Fruit fly (Drosophila melanogaster) whole organism, embryonic: ENCODE data around the gene betaGlu.

ENCODE experiments used
- Ada2b ChIP-seq: fragments of 200-800 bp; sonication (Bioruptor generic); IDR thresholded peaks from 2 replicates; pipeline ENCODE4 v1.3.6; 2022; ENCODE audit warnings: missing biosample characterization, missing genetic modification characterization
- Atf-2 ChIP-seq: fragments of 200-800 bp; sonication (Bioruptor generic); optimal IDR thresholded peaks from 2 replicates; lab custom pipeline; 2016; ENCODE audit warnings: missing biosample characterization, missing genetic modification characterization
- CG10209 ChIP-seq: fragments of 200-800 bp; sonication (Bioruptor generic); optimal IDR thresholded peaks from 3 replicates; lab custom pipeline; 2017; ENCODE audit warnings: missing biosample characterization, mild to moderate bottlenecking, missing genetic modification characterization, missing genetic modification reagents
- CG11504 ChIP-seq: fragments of 200-800 bp; sonication (Bioruptor generic); optimal IDR thresholded peaks from 3 replicates; lab custom pipeline; 2019; ENCODE audit warnings: missing biosample characterization, mild to moderate bottlenecking, missing genetic modification characterization, moderate library complexity
- CG11695 ChIP-seq: fragments of 200-800 bp; sonication (Bioruptor generic); IDR thresholded peaks from 3 replicates; pipeline ENCODE4 v1.3.6; 2022; ENCODE audit warnings: missing biosample characterization, missing genetic modification characterization
- CG13123 ChIP-seq: fragments of 200-800 bp; sonication (Bioruptor generic); optimal IDR thresholded peaks from 2 replicates; lab custom pipeline; 2016; ENCODE audit warnings: missing biosample characterization, missing genetic modification characterization
- CG13775 ChIP-seq: fragments of 200-800 bp; sonication (Bioruptor generic); optimal IDR thresholded peaks from 3 replicates; lab custom pipeline; 2017; ENCODE audit warnings: missing biosample characterization, mild to moderate bottlenecking, missing genetic modification characterization
- CG14860 ChIP-seq: fragments of 200-800 bp; sonication (Bioruptor generic); IDR thresholded peaks from 3 replicates; pipeline ENCODE4 v1.3.6; 2022; ENCODE audit warnings: missing biosample characterization, missing genetic modification characterization; ENCODE audit not compliant: partially characterized antibody
- CG1603 ChIP-seq: fragments of 200-800 bp; sonication (Bioruptor generic); optimal IDR thresholded peaks from 2 replicates; lab custom pipeline; 2019; ENCODE audit warnings: missing biosample characterization, mild to moderate bottlenecking, missing genetic modification characterization, moderate library complexity
- CG1792 ChIP-seq: fragments of 200-800 bp; sonication (Bioruptor generic); optimal IDR thresholded peaks from 2 replicates; lab custom pipeline; 2016; ENCODE audit warnings: missing biosample characterization, missing genetic modification characterization
- CG2712 ChIP-seq: fragments of 200-800 bp; optimal IDR thresholded peaks from 3 replicates; lab custom pipeline; 2019; ENCODE audit warnings: missing biosample characterization, mild to moderate bottlenecking, missing genetic modification characterization, moderate library complexity
- CG4707 ChIP-seq: fragments of 200-800 bp; sonication (Bioruptor generic); optimal IDR thresholded peaks from 2 replicates; lab custom pipeline; 2018; ENCODE audit warnings: missing biosample characterization, mild to moderate bottlenecking, missing genetic modification characterization, moderate library complexity
- CG6689 ChIP-seq: fragments of 200-800 bp; sonication (Bioruptor generic); IDR thresholded peaks from 2 replicates; pipeline ENCODE4 v1.3.6; 2022; ENCODE audit warnings: missing biosample characterization, missing genetic modification characterization
- CG7357 ChIP-seq: fragments of 200-800 bp; sonication (Bioruptor generic); IDR thresholded peaks from 3 replicates; pipeline ENCODE4 v1.3.6; 2022; ENCODE audit warnings: missing biosample characterization, missing genetic modification characterization
- CG7745 ChIP-seq: fragments of 200-800 bp; sonication (Bioruptor generic); optimal IDR thresholded peaks from 2 replicates; lab custom pipeline; 2018; ENCODE audit warnings: missing biosample characterization, mild to moderate bottlenecking, missing genetic modification characterization, moderate library complexity
- CG7928 ChIP-seq: fragments of 200-800 bp; sonication (Bioruptor generic); optimal IDR thresholded peaks from 2 replicates; lab custom pipeline; 2017; ENCODE audit warnings: missing biosample characterization, mild to moderate bottlenecking, missing genetic modification characterization
- CG8359 ChIP-seq: fragments of 200-800 bp; sonication (Bioruptor generic); optimal IDR thresholded peaks from 2 replicates; lab custom pipeline; 2017; ENCODE audit warnings: missing biosample characterization, mild to moderate bottlenecking, missing genetic modification characterization, borderline replicate concordance
- CG9609 ChIP-seq: fragments of 200-800 bp; sonication (Bioruptor generic); optimal IDR thresholded peaks from 3 replicates; lab custom pipeline; 2016; ENCODE audit warnings: missing biosample characterization, missing genetic modification characterization
- CG9727 ChIP-seq: fragments of 200-800 bp; sonication (Bioruptor generic); optimal IDR thresholded peaks from 3 replicates; lab custom pipeline; 2017; ENCODE audit warnings: missing biosample characterization, mild to moderate bottlenecking, missing genetic modification characterization
- CG9797 ChIP-seq: fragments of 200-800 bp; sonication (Bioruptor generic); optimal IDR thresholded peaks from 3 replicates; lab custom pipeline; 2018; ENCODE audit warnings: missing biosample characterization, mild to moderate bottlenecking, missing genetic modification characterization
- CG9817 ChIP-seq: fragments of 200-800 bp; sonication (Bioruptor generic); optimal IDR thresholded peaks from 2 replicates; lab custom pipeline; 2018; ENCODE audit warnings: missing biosample characterization, mild to moderate bottlenecking, missing genetic modification characterization, moderate library complexity
- Dbx ChIP-seq: fragments of 200-800 bp; sonication (Bioruptor generic); IDR thresholded peaks from 3 replicates; pipeline ENCODE4 v1.3.6; 2022; ENCODE audit warnings: missing biosample characterization, missing genetic modification characterization
- Fer1 ChIP-seq: fragments of 200-800 bp; sonication (Bioruptor generic); optimal IDR thresholded peaks from 2 replicates; lab custom pipeline; 2017; ENCODE audit warnings: missing biosample characterization, mild to moderate bottlenecking, missing genetic modification characterization
- GATAe ChIP-seq: fragments of 200-800 bp; sonication (Bioruptor generic); conservative IDR thresholded peaks from 2 replicates; pipeline ENCODE4 v1.3.6; 2022; ENCODE audit warnings: missing biosample characterization, missing genetic modification characterization
- HLH3B ChIP-seq: fragments of 200-800 bp; sonication (Bioruptor generic); IDR thresholded peaks from 2 replicates; pipeline ENCODE4 v1.3.6; 2022; ENCODE audit warnings: missing biosample characterization, missing genetic modification characterization
- Hr78 ChIP-seq, 2 experiments: fragments of 200-800 bp in 1 of 2; fragments of >200 bp in 1 of 2; sonication (Bioruptor generic) in 1 of 2; optimal IDR thresholded peaks; 2 replicates each; lab custom pipeline; 2017 to 2019; ENCODE audit warnings: missing biosample characterization in 2 of 2, missing genetic modification characterization in 2 of 2, mild to moderate bottlenecking in 1 of 2, moderate library complexity in 1 of 2
- MESR4 ChIP-seq: fragments of 200-800 bp; sonication (Bioruptor generic); optimal IDR thresholded peaks from 2 replicates; lab custom pipeline; 2018; ENCODE audit warnings: missing biosample characterization, mild to moderate bottlenecking, missing genetic modification characterization, moderate library complexity
- Max ChIP-seq: fragments of 200-800 bp; sonication (Bioruptor generic); optimal IDR thresholded peaks from 2 replicates; lab custom pipeline; 2016; ENCODE audit warnings: missing biosample characterization, mild to moderate bottlenecking, missing genetic modification characterization
- Neu2 ChIP-seq: fragments of 200-800 bp; sonication (Bioruptor generic); optimal IDR thresholded peaks from 3 replicates; lab custom pipeline; 2016; ENCODE audit warnings: missing biosample characterization, missing genetic modification characterization, borderline replicate concordance
- Nf-YA ChIP-seq: fragments of 200-800 bp; sonication (Bioruptor generic); IDR thresholded peaks from 2 replicates; pipeline ENCODE4 v1.3.6; 2022; ENCODE audit warnings: missing biosample characterization, missing genetic modification characterization
- Poxn ChIP-seq: fragments of 200-800 bp; sonication (Bioruptor generic); IDR thresholded peaks from 2 replicates; pipeline ENCODE4 v1.3.6; 2022; ENCODE audit warnings: missing biosample characterization, missing genetic modification characterization
- corto ChIP-seq: fragments of 200-800 bp; sonication (Bioruptor generic); optimal IDR thresholded peaks from 2 replicates; lab custom pipeline; 2016; ENCODE audit warnings: missing biosample characterization, mild to moderate bottlenecking, missing genetic modification characterization, moderate library complexity
- fd3F ChIP-seq: fragments of 200-800 bp; sonication (Bioruptor generic); optimal IDR thresholded peaks from 2 replicates; lab custom pipeline; 2018; ENCODE audit warnings: missing biosample characterization, mild to moderate bottlenecking, missing genetic modification characterization, moderate library complexity
- gsb-n ChIP-seq: fragments of 200-800 bp; sonication (Bioruptor generic); optimal IDR thresholded peaks from 3 replicates; lab custom pipeline; 2018; ENCODE audit warnings: missing biosample characterization, mild to moderate bottlenecking, missing genetic modification characterization
- hkb ChIP-seq, 2 experiments: fragments of 200-800 bp in 1 of 2; fragments of >200 bp in 1 of 2; sonication (Bioruptor generic) in 1 of 2; IDR thresholded peaks in 1 of 2; optimal IDR thresholded peaks in 1 of 2; 2 replicates each; pipeline versions ENCODE4 v1.3.6 to Lab custom; 2017 to 2022; ENCODE audit warnings: missing biosample characterization in 1 of 2, missing genetic modification characterization in 1 of 2
- ind ChIP-seq: fragments of 200-800 bp; sonication (Bioruptor generic); optimal IDR thresholded peaks from 3 replicates; lab custom pipeline; 2016; ENCODE audit warnings: missing biosample characterization, missing genetic modification characterization
- jumu ChIP-seq: fragments of 200-800 bp; sonication (Bioruptor generic); optimal IDR thresholded peaks from 3 replicates; lab custom pipeline; 2016; ENCODE audit warnings: missing biosample characterization, missing genetic modification characterization
- ken ChIP-seq: fragments of 200-800 bp; sonication (Bioruptor generic); IDR thresholded peaks from 3 replicates; pipeline ENCODE4 v1.3.6; 2022; ENCODE audit warnings: missing biosample characterization, missing genetic modification characterization
- knrl ChIP-seq: fragments of 200-800 bp; sonication (Bioruptor generic); IDR thresholded peaks from 3 replicates; pipeline ENCODE4 v1.3.6; 2022; ENCODE audit warnings: missing biosample characterization, missing genetic modification characterization; ENCODE audit not compliant: partially characterized antibody
- psq ChIP-seq: fragments of 200-800 bp; sonication (Bioruptor generic); optimal IDR thresholded peaks from 2 replicates; lab custom pipeline; 2017; ENCODE audit warnings: missing biosample characterization, missing genetic modification characterization
- sim ChIP-seq: fragments of 200-800 bp; sonication (Bioruptor generic); IDR thresholded peaks from 2 replicates; pipeline ENCODE4 v1.3.6; 2022; ENCODE audit warnings: missing biosample characterization, missing genetic modification characterization
- trem ChIP-seq: fragments of 200-800 bp; optimal IDR thresholded peaks from 3 replicates; lab custom pipeline; 2019; ENCODE audit warnings: missing biosample characterization, mild to moderate bottlenecking, missing genetic modification characterization, moderate library complexity
- twi ChIP-seq: fragments of 200-800 bp; optimal IDR thresholded peaks from 2 replicates; lab custom pipeline; 2019; ENCODE audit warnings: missing biosample characterization, mild to moderate bottlenecking, missing genetic modification characterization, moderate library complexity
- unc-4 ChIP-seq: fragments of 200-800 bp; sonication (Bioruptor generic); IDR thresholded peaks from 2 replicates; pipeline ENCODE4 v1.3.6; 2022; ENCODE audit warnings: missing biosample characterization, missing genetic modification characterization; ENCODE audit not compliant: partially characterized antibody
- usp ChIP-seq: fragments of >200 bp; optimal IDR thresholded peaks from 2 replicates; lab custom pipeline; 2017; ENCODE audit warnings: missing biosample characterization, missing genetic modification characterization
- vfl ChIP-seq: fragments of 200-800 bp; sonication (Bioruptor generic); optimal IDR thresholded peaks from 2 replicates; lab custom pipeline; 2016; ENCODE audit warnings: missing biosample characterization, missing genetic modification characterization
- wek ChIP-seq: fragments of 200-800 bp; sonication (Bioruptor generic); optimal IDR thresholded peaks from 3 replicates; lab custom pipeline; 2018; ENCODE audit warnings: missing biosample characterization, mild to moderate bottlenecking, missing genetic modification characterization, moderate library complexity

Gene betaGlu

dm6 chr3R:31776583-31777362 is 5.1 kb upstream of the betaGlu start, which contains the start of the genes CG2126 and faf (continued):
- TF ChIP-seq CG11504, result no peak
- peak; percentile 24 for TF ChIP-seq MESR4 (GFP tag; lab: Kevin White, UChicago)
- peak; percentile 55 for TF ChIP-seq Max
- TF ChIP-seq Hr78 (GFP tag; optimal IDR thresholded peaks at IDR 0.05; lab: Kevin White, UChicago), result no peak
- no peak for TF ChIP-seq Neu2
- TF ChIP-seq CG9727 (GFP tag; lab: Kevin White, UChicago), result peak; percentile 80
- TF ChIP-seq CG13775 (GFP tag; lab: Kevin White, UChicago), result peak; percentile 79
- peak; percentile 58 for TF ChIP-seq twi (tag; lab: Kevin White, UChicago)
- TF ChIP-seq GATAe, result 0 out of 2 replicates have a peak, but pooled peaks have one; percentile 16
- peak; percentile 60; the same call in 1 of the 2 replicates for TF ChIP-seq HLH3B (GFP tag; lab: Robert Waterston, UW)
- TF ChIP-seq sim (GFP tag; lab: Robert Waterston, UW), result 0 out of 2 replicates have a peak, but pooled peaks have one; percentile 7
- TF ChIP-seq CG1603 (tag; lab: Kevin White, UChicago), result no peak
- no peak for TF ChIP-seq CG4707 (GFP tag; lab: Kevin White, UChicago)
- TF ChIP-seq CG11695 (GFP tag; lab: Robert Waterston, UW), result peak; percentile 76; the same call in 2 of the 3 replicates
- peak; percentile 43; the same call in 2 of the 3 replicates for TF ChIP-seq knrl
- peak; percentile 82 for TF ChIP-seq ind
- peak; percentile 87 for TF ChIP-seq CG2712
- peak; percentile 33; the same call in 2 of the 3 replicates for TF ChIP-seq CG14860 (GFP tag; lab: Robert Waterston, UW)
- TF ChIP-seq Fer1 (GFP tag; lab: Kevin White, UChicago), result peak; percentile 75
- TF ChIP-seq CG9817, result peak; percentile 84
- TF ChIP-seq CG9797 (GFP tag; lab: Kevin White, UChicago), result peak; percentile 30
- no peak for TF ChIP-seq CG1792 (GFP tag; lab: Kevin White, UChicago)
- TF ChIP-seq Dbx (GFP tag; lab: Robert Waterston, UW), result peak; percentile 63; the same call in 2 of the 3 replicates
- TF ChIP-seq Poxn, result peak; percentile 47
- TF ChIP-seq fd3F (GFP tag; lab: Kevin White, UChicago), result peak; percentile 78
- TF ChIP-seq corto, result no peak
- TF ChIP-seq CG10209 (GFP tag; lab: Kevin White, UChicago), result peak; percentile 73
- TF ChIP-seq Nf-YA (GFP tag; lab: Robert Waterston, UW), result peak; percentile 46; the same call in 1 of the 2 replicates
- peak; percentile 50; the same call in 1 of the 2 replicates for TF ChIP-seq unc-4 (GFP tag; lab: Robert Waterston, UW)
- peak; percentile 63 for TF ChIP-seq CG13123 (GFP tag; lab: Kevin White, UChicago)
- peak; percentile 65; the same call in 1 of the 3 replicates for TF ChIP-seq ken (GFP tag; lab: Robert Waterston, UW)
- TF ChIP-seq jumu (GFP tag; lab: Kevin White, UChicago), result peak; percentile 12
- peak; percentile 43 for TF ChIP-seq CG7928 (GFP tag; lab: Kevin White, UChicago)
- no peak for TF ChIP-seq CG7745 (tag; lab: Kevin White, UChicago)
- TF ChIP-seq CG8359 (GFP tag; lab: Kevin White, UChicago), result no peak
- TF ChIP-seq trem (tag; lab: Kevin White, UChicago), result peak; percentile 80
- TF ChIP-seq CG7357, result peak; percentile 47; the same call in 1 of the 3 replicates
- TF ChIP-seq hkb (optimal IDR thresholded peaks at IDR 0.05; lab: Kevin White, UChicago), result no peak
- TF ChIP-seq hkb (GFP tag; IDR thresholded peaks at IDR 0.05; lab: Robert Waterston, UW), result peak; percentile 79
- no peak for TF ChIP-seq wek (GFP tag; lab: Kevin White, UChicago)
- TF ChIP-seq psq, result peak; percentile 35
- TF ChIP-seq gsb-n (tag; lab: Kevin White, UChicago), result peak; percentile 67
- peak; percentile 54 for TF ChIP-seq vfl
- peak; percentile 45 for TF ChIP-seq CG9609 (GFP tag; lab: Kevin White, UChicago)
- peak; percentile 68 for TF ChIP-seq Ada2b (GFP tag; lab: Robert Waterston, UW)
- peak; percentile 82 for TF ChIP-seq CG6689 (GFP tag; lab: Robert Waterston, UW)
- TF ChIP-seq usp, result no peak
- TF ChIP-seq Atf-2 (GFP tag; lab: Kevin White, UChicago), result peak; percentile 34
